Fruit fly (Drosophila melanogaster) whole organism, embryonic: Measurements from ENCODE around the gene Spase25.
A peak's percentile ranks its signal among the peaks of the same experiment; 100 is the strongest.

Experiments used
- Awh ChIP-seq: fragments of 200-800 bp; sonication (Bioruptor generic); IDR thresholded peaks from 2 replicates; pipeline ENCODE4, ENCODE4 v1.3.6; 2022; ENCODE audit warnings: missing biosample characterization, missing genetic modification characterization
- C15 ChIP-seq: fragments of 200-800 bp; sonication (Bioruptor generic); IDR thresholded peaks from 3 replicates; pipeline ENCODE4 v1.3.6; 2022; ENCODE audit warnings: missing biosample characterization, missing genetic modification characterization
- CG10543 ChIP-seq: fragments of 200-800 bp; sonication (Bioruptor generic); optimal IDR thresholded peaks from 3 replicates; lab custom pipeline; 2017; ENCODE audit warnings: missing biosample characterization, mild to moderate bottlenecking, missing genetic modification characterization, moderate library complexity
- CG10565 ChIP-seq: fragments of 200-800 bp; sonication (Bioruptor generic); optimal IDR thresholded peaks from 3 replicates; lab custom pipeline; 2016; ENCODE audit warnings: missing biosample characterization, mild to moderate bottlenecking, missing genetic modification characterization
- CG12769 ChIP-seq: fragments of 200-800 bp; sonication (Bioruptor generic); optimal IDR thresholded peaks from 2 replicates; lab custom pipeline; 2019; ENCODE audit warnings: missing biosample characterization, mild to moderate bottlenecking, missing genetic modification characterization, moderate library complexity
- CG14441 ChIP-seq: fragments of 200-800 bp; sonication (Bioruptor generic); IDR thresholded peaks from 2 replicates; pipeline ENCODE4 v1.3.6; 2022; ENCODE audit warnings: missing biosample characterization, missing genetic modification characterization
- CG14667 ChIP-seq: fragments of 200-800 bp; sonication (Bioruptor generic); IDR thresholded peaks from 2 replicates; pipeline ENCODE4 v1.3.6; 2022; ENCODE audit warnings: missing biosample characterization, missing genetic modification characterization
- CG1529 ChIP-seq: fragments of 200-800 bp; sonication (Bioruptor generic); optimal IDR thresholded peaks from 3 replicates; lab custom pipeline; 2018; ENCODE audit warnings: missing biosample characterization, missing genetic modification characterization
- CG2199 ChIP-seq: fragments of 200-800 bp; sonication (Bioruptor generic); IDR thresholded peaks from 3 replicates; pipeline ENCODE4 v1.3.6; 2022; ENCODE audit warnings: missing biosample characterization, missing genetic modification characterization
- CG2678 ChIP-seq: fragments of 200-800 bp; sonication (Bioruptor generic); optimal IDR thresholded peaks from 3 replicates; lab custom pipeline; 2019; ENCODE audit warnings: missing biosample characterization, mild to moderate bottlenecking, missing genetic modification characterization, moderate library complexity
- CG31365 ChIP-seq: fragments of 200-800 bp; sonication (Bioruptor generic); optimal IDR thresholded peaks from 2 replicates; lab custom pipeline; 2018; ENCODE audit warnings: missing biosample characterization, mild to moderate bottlenecking, missing genetic modification characterization
- CG31441 ChIP-seq: fragments of 200-800 bp; sonication (Bioruptor generic); IDR thresholded peaks from 2 replicates; pipeline ENCODE4 v1.3.6; 2022; ENCODE audit warnings: missing biosample characterization, missing genetic modification characterization
- CG34224 ChIP-seq: fragments of 200-800 bp; sonication (Bioruptor generic); IDR thresholded peaks from 3 replicates; pipeline ENCODE4 v1.3.6; 2022; ENCODE audit warnings: missing biosample characterization, missing genetic modification characterization; ENCODE audit not compliant: partially characterized antibody
- CG4360 ChIP-seq: fragments of 200-800 bp; sonication (Bioruptor generic); IDR thresholded peaks from 2 replicates; pipeline ENCODE4 v1.3.6; 2022; ENCODE audit warnings: missing biosample characterization, missing genetic modification characterization
- CG43689 ChIP-seq: fragments of 200-800 bp; sonication (Bioruptor generic); IDR thresholded peaks from 2 replicates; pipeline ENCODE4 v1.3.6; 2022; ENCODE audit warnings: missing biosample characterization, missing genetic modification characterization
- CG4707 ChIP-seq: fragments of 200-800 bp; sonication (Bioruptor generic); optimal IDR thresholded peaks from 2 replicates; lab custom pipeline; 2018; ENCODE audit warnings: missing biosample characterization, mild to moderate bottlenecking, missing genetic modification characterization, moderate library complexity
- CG4820 ChIP-seq: fragments of 200-800 bp; sonication (Bioruptor generic); optimal IDR thresholded peaks from 3 replicates; lab custom pipeline; 2016; ENCODE audit warnings: missing biosample characterization, missing genetic modification characterization
- CG8281 ChIP-seq: fragments of 200-800 bp; sonication (Bioruptor generic); optimal IDR thresholded peaks from 2 replicates; lab custom pipeline; 2018; ENCODE audit warnings: missing biosample characterization, mild to moderate bottlenecking, missing genetic modification characterization, moderate library complexity
- Camta ChIP-seq: fragments of 200-800 bp; sonication (Bioruptor generic); optimal IDR thresholded peaks from 2 replicates; lab custom pipeline; 2016; ENCODE audit warnings: missing biosample characterization, missing genetic modification characterization
- GATAe ChIP-seq: fragments of 200-800 bp; sonication (Bioruptor generic); conservative IDR thresholded peaks from 2 replicates; pipeline ENCODE4 v1.3.6; 2022; ENCODE audit warnings: missing biosample characterization, missing genetic modification characterization
- H2.0 ChIP-seq: fragments of 200-800 bp; sonication (Bioruptor generic); IDR thresholded peaks from 2 replicates; pipeline ENCODE4 v1.3.6; 2022; ENCODE audit warnings: missing biosample characterization, missing genetic modification characterization
- HLH54F ChIP-seq: fragments of 200-800 bp; sonication (Bioruptor generic); optimal IDR thresholded peaks from 3 replicates; lab custom pipeline; 2016; ENCODE audit warnings: missing biosample characterization, missing genetic modification characterization
- Hr78 ChIP-seq, 2 experiments: fragments of 200-800 bp in 1 of 2; fragments of >200 bp in 1 of 2; sonication (Bioruptor generic) in 1 of 2; optimal IDR thresholded peaks; 2 replicates each; lab custom pipeline; 2017 to 2019; ENCODE audit warnings: missing biosample characterization in 2 of 2, missing genetic modification characterization in 2 of 2, mild to moderate bottlenecking in 1 of 2, moderate library complexity in 1 of 2
- Nf-YC ChIP-seq: fragments of 200-800 bp; optimal IDR thresholded peaks from 3 replicates; lab custom pipeline; 2019; ENCODE audit warnings: missing biosample characterization, mild to moderate bottlenecking, missing genetic modification characterization, moderate library complexity
- Pdp1 ChIP-seq, 2 experiments: fragments of 200-800 bp; sonication (Bioruptor generic); optimal IDR thresholded peaks; 3 replicates each; lab custom pipeline; 2016; ENCODE audit warnings: missing biosample characterization in 2 of 2, missing genetic modification characterization in 2 of 2, mild to moderate bottlenecking in 1 of 2, moderate library complexity in 1 of 2
- Ravus ChIP-seq: fragments of 200-800 bp; sonication (Bioruptor generic); IDR thresholded peaks from 2 replicates; pipeline ENCODE4 v1.3.6; 2022; ENCODE audit warnings: missing biosample characterization, missing genetic modification characterization
- ab ChIP-seq: fragments of 200-800 bp; sonication (Bioruptor generic); optimal IDR thresholded peaks from 2 replicates; lab custom pipeline; 2016; ENCODE audit warnings: missing biosample characterization, missing genetic modification characterization
- bigmax ChIP-seq: fragments of 200-800 bp; sonication (Bioruptor generic); optimal IDR thresholded peaks from 2 replicates; lab custom pipeline; 2018; ENCODE audit warnings: missing biosample characterization, mild to moderate bottlenecking, missing genetic modification characterization
- chn ChIP-seq: fragments of 200-800 bp; sonication (Bioruptor generic); optimal IDR thresholded peaks from 2 replicates; lab custom pipeline; 2016; ENCODE audit warnings: missing biosample characterization, missing genetic modification characterization
- crol ChIP-seq: fragments of 200-800 bp; sonication (Bioruptor generic); IDR thresholded peaks from 2 replicates; pipeline ENCODE4 v1.3.6; 2022; ENCODE audit warnings: missing biosample characterization, missing genetic modification characterization
- disco-r ChIP-seq: fragments of 200-800 bp; sonication (Bioruptor generic); optimal IDR thresholded peaks from 2 replicates; lab custom pipeline; 2016; ENCODE audit warnings: missing biosample characterization, missing genetic modification characterization
- dmrt11E ChIP-seq: fragments of 200-800 bp; sonication (Bioruptor generic); optimal IDR thresholded peaks from 3 replicates; lab custom pipeline; 2018; ENCODE audit warnings: missing biosample characterization, mild to moderate bottlenecking, missing genetic modification characterization, moderate library complexity
- dmrt99B ChIP-seq: fragments of 200-800 bp; sonication (Bioruptor generic); optimal IDR thresholded peaks from 2 replicates; lab custom pipeline; 2018; ENCODE audit warnings: missing biosample characterization, mild to moderate bottlenecking, missing genetic modification characterization, moderate library complexity
- en ChIP-seq: fragments of 200-800 bp; sonication (Bioruptor generic); optimal IDR thresholded peaks from 2 replicates; lab custom pipeline; 2016; ENCODE audit warnings: missing biosample characterization, missing genetic modification characterization
- eve ChIP-seq, 2 experiments: fragments of >200 bp; optimal IDR thresholded peaks; 2 replicates each; lab custom pipeline; 2017; ENCODE audit warnings: missing biosample characterization in 2 of 2, missing genetic modification characterization in 2 of 2
- ftz-f1 ChIP-seq: fragments of 200-800 bp; sonication (Bioruptor generic); optimal IDR thresholded peaks from 2 replicates; lab custom pipeline; 2016; ENCODE audit warnings: missing biosample characterization, missing genetic modification characterization
- gce ChIP-seq: fragments of 200-800 bp; sonication (Bioruptor generic); IDR thresholded peaks from 3 replicates; pipeline ENCODE4 v1.3.6; 2022; ENCODE audit warnings: missing biosample characterization, missing genetic modification characterization
- gcm ChIP-seq: fragments of 200-800 bp; sonication (Bioruptor generic); optimal IDR thresholded peaks from 2 replicates; lab custom pipeline; 2019; ENCODE audit warnings: missing biosample characterization, mild to moderate bottlenecking, missing genetic modification characterization, moderate library complexity
- grn ChIP-seq: fragments of 200-800 bp; sonication (Bioruptor generic); optimal IDR thresholded peaks from 3 replicates; lab custom pipeline; 2017; ENCODE audit warnings: missing biosample characterization, missing genetic modification characterization
- gsb-n ChIP-seq: fragments of 200-800 bp; sonication (Bioruptor generic); optimal IDR thresholded peaks from 3 replicates; lab custom pipeline; 2018; ENCODE audit warnings: missing biosample characterization, mild to moderate bottlenecking, missing genetic modification characterization
- lab ChIP-seq: fragments of 200-800 bp; sonication (Bioruptor generic); optimal IDR thresholded peaks from 3 replicates; lab custom pipeline; 2017; ENCODE audit warnings: missing biosample characterization, missing genetic modification characterization, mild to moderate bottlenecking, moderate library complexity, missing genetic modification reagents
- maf-S ChIP-seq: fragments of 200-800 bp; sonication (Bioruptor generic); optimal IDR thresholded peaks from 2 replicates; lab custom pipeline; 2016; ENCODE audit warnings: missing biosample characterization, missing genetic modification characterization
- nau ChIP-seq: fragments of 200-800 bp; sonication (Bioruptor generic); optimal IDR thresholded peaks from 3 replicates; lab custom pipeline; 2017; ENCODE audit warnings: missing biosample characterization, mild to moderate bottlenecking, missing genetic modification characterization, missing genetic modification reagents
- pho ChIP-seq: fragments of 200-800 bp; sonication (Bioruptor generic); optimal IDR thresholded peaks from 2 replicates; lab custom pipeline; 2016; ENCODE audit warnings: missing biosample characterization, missing genetic modification characterization
- pum ChIP-seq: fragments of 200-800 bp; sonication (Bioruptor generic); optimal IDR thresholded peaks from 2 replicates; lab custom pipeline; 2016; ENCODE audit warnings: missing biosample characterization, missing genetic modification characterization
- pzg ChIP-seq: fragments of 200-800 bp; sonication (Bioruptor generic); optimal IDR thresholded peaks from 3 replicates; lab custom pipeline; 2018; ENCODE audit warnings: missing biosample characterization, mild to moderate bottlenecking, missing genetic modification characterization, moderate library complexity
- sd ChIP-seq: fragments of 200-800 bp; sonication (Bioruptor generic); optimal IDR thresholded peaks from 3 replicates; lab custom pipeline; 2018; ENCODE audit warnings: missing biosample characterization, mild to moderate bottlenecking, missing genetic modification characterization, moderate library complexity
- sens-2 ChIP-seq: fragments of 200-800 bp; sonication (Bioruptor generic); IDR thresholded peaks from 2 replicates; pipeline ENCODE4 v1.3.6; 2022; ENCODE audit warnings: missing biosample characterization, missing genetic modification characterization
- stc ChIP-seq: fragments of 200-800 bp; sonication (Bioruptor generic); IDR thresholded peaks from 2 replicates; pipeline ENCODE4 v1.3.6; 2022; ENCODE audit warnings: missing biosample characterization, missing genetic modification characterization
- wdn ChIP-seq: fragments of 200-800 bp; sonication (Bioruptor generic); IDR thresholded peaks from 2 replicates; pipeline ENCODE4 v1.3.6; 2022; ENCODE audit warnings: missing biosample characterization, missing genetic modification characterization
- z ChIP-seq: fragments of 200-800 bp; sonication (Bioruptor generic); IDR thresholded peaks from 3 replicates; pipeline ENCODE4 v1.3.6; 2022; ENCODE audit warnings: missing biosample characterization, missing genetic modification characterization
- zfh2 ChIP-seq: fragments of 200-800 bp; sonication (Bioruptor generic); optimal IDR thresholded peaks from 2 replicates; lab custom pipeline; 2016; ENCODE audit warnings: missing biosample characterization, missing genetic modification characterization

Spase25 gene

DNA sequence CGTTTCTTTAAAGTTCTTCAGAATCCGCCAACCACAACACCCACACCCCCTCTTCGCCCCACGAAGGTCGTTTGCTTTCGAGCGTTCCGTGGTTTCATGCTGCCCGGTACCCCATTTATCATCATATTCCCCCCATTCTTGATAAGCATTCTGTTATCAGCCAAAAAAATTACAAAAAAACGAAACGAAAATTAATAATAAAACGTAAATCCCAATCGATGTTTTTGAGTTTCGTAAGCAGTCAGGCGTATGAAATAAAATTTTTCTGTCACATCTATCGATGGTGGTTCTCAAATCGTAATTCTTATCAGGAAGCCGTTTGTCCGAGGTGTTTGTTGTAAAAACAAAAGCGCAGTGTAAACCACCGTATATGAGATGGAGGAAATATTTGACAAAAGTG, 10.4 kb downstream of the Spase25 start (continued):
- no peak for TF ChIP-seq gcm (GFP tag; lab: Kevin White, UChicago)
- no peak for TF ChIP-seq chn (GFP tag; lab: Kevin White, UChicago)
- TF ChIP-seq Awh: no peak
- no peak for TF ChIP-seq wdn (GFP tag; lab: Robert Waterston, UW)
- TF ChIP-seq CG10543: peak; percentile 4
- TF ChIP-seq grn: peak; percentile 36
- no peak for TF ChIP-seq Ravus (GFP tag; lab: Robert Waterston, UW)
- no peak for TF ChIP-seq C15 (GFP tag; lab: Robert Waterston, UW)
- peak in 1 of 2 experiments; percentile 12 for TF ChIP-seq eve (GFP tag; optimal IDR thresholded peaks at IDR 0.05; lab: Kevin White, UChicago)
- peak; percentile 24; the same call in 1 of the 3 replicates for TF ChIP-seq CG2199 (GFP tag; lab: Robert Waterston, UW)
- no peak for TF ChIP-seq CG12769 (tag; lab: Kevin White, UChicago)
- no peak for TF ChIP-seq dmrt99B (tag; lab: Kevin White, UChicago)
- no peak for TF ChIP-seq CG2678
- no peak for TF ChIP-seq CG1529 (GFP tag; lab: Kevin White, UChicago)
- TF ChIP-seq pum (GFP tag; lab: Kevin White, UChicago): no peak
- no peak for TF ChIP-seq CG8281 (tag; lab: Kevin White, UChicago)
- no peak for TF ChIP-seq CG14667 (GFP tag; lab: Robert Waterston, UW)
- no peak for TF ChIP-seq CG43689 (GFP tag; lab: Robert Waterston, UW)
- TF ChIP-seq CG10565 (GFP tag; lab: Kevin White, UChicago): no peak
- peak; percentile 58 for TF ChIP-seq sd
- no peak for TF ChIP-seq gce
- no peak for TF ChIP-seq CG31365 (tag; lab: Kevin White, UChicago)
- 0 out of 2 replicates have a peak, but pooled peaks have one; percentile 21 for TF ChIP-seq CG14441
- no peak for TF ChIP-seq dmrt11E (tag; lab: Kevin White, UChicago)
- no peak for TF ChIP-seq zfh2
- no peak for TF ChIP-seq sens-2 (GFP tag; lab: Robert Waterston, UW)
- no peak for TF ChIP-seq maf-S
- TF ChIP-seq CG4360 (GFP tag; lab: Robert Waterston, UW): 0 out of 2 replicates have a peak, but pooled peaks have one; percentile 17
- TF ChIP-seq en (GFP tag; lab: Kevin White, UChicago): no peak
- peak; percentile 10; the same call in 1 of the 2 replicates for TF ChIP-seq crol (GFP tag; lab: Robert Waterston, UW)
- TF ChIP-seq GATAe: 0 out of 2 replicates have a peak, but pooled peaks have one; percentile 18
- TF ChIP-seq Camta (GFP tag; lab: Kevin White, UChicago): no peak
- TF ChIP-seq ab (GFP tag; lab: Kevin White, UChicago): no peak
- TF ChIP-seq pho (GFP tag; lab: Kevin White, UChicago): no peak
- TF ChIP-seq CG4820 (GFP tag; lab: Kevin White, UChicago): no peak
- no peak for TF ChIP-seq H2.0 (GFP tag; lab: Robert Waterston, UW)
- TF ChIP-seq CG34224 (GFP tag; lab: Robert Waterston, UW): no peak
- TF ChIP-seq ftz-f1 (GFP tag; lab: Kevin White, UChicago): no peak
- no peak for TF ChIP-seq stc (GFP tag; lab: Robert Waterston, UW)
- TF ChIP-seq bigmax (GFP tag; lab: Kevin White, UChicago): no peak
- TF ChIP-seq disco-r (GFP tag; lab: Kevin White, UChicago): no peak
- no peak for TF ChIP-seq gsb-n (tag; lab: Kevin White, UChicago)
- peak in 1 of 2 experiments; percentile 69 for TF ChIP-seq Pdp1 (GFP tag; optimal IDR thresholded peaks at IDR 0.05; lab: Kevin White, UChicago)
- no peak for TF ChIP-seq z
- no peak for TF ChIP-seq CG4707 (GFP tag; lab: Kevin White, UChicago)
- TF ChIP-seq Hr78 (GFP tag; optimal IDR thresholded peaks at IDR 0.05; lab: Kevin White, UChicago): no peak
- no peak for TF ChIP-seq Nf-YC (tag; lab: Kevin White, UChicago)
- TF ChIP-seq CG31441 (GFP tag; lab: Robert Waterston, UW): no peak
- TF ChIP-seq lab (GFP tag; lab: Kevin White, UChicago): peak; percentile 31
- TF ChIP-seq nau: no peak
- TF ChIP-seq HLH54F: no peak
- no peak for TF ChIP-seq pzg (GFP tag; lab: Kevin White, UChicago)
